Worm (Caenorhabditis elegans) whole organism, L4/young adult: ENCODE data around the gene gcy-31.

Experiments
- W03F9.2 ChIP-seq: fragments of 150-350 bp; optimal IDR thresholded peaks from 2 replicates; lab custom pipeline; 2014; ENCODE audit warnings: missing biosample characterization, missing genetic modification characterization
- dao-5 ChIP-seq: sonication (generic microtip); optimal IDR thresholded peaks from 2 replicates; lab custom pipeline; 2016; ENCODE audit warnings: missing genotype, missing genetic modification characterization, moderate library complexity, missing compliant biosample characterization
- him-1 ChIP-seq: sonication (generic microtip); optimal IDR thresholded peaks from 2 replicates; lab custom pipeline; 2016; ENCODE audit warnings: missing genotype, missing genetic modification reagents, missing genetic modification characterization, missing compliant biosample characterization

Gene gcy-31

DNA sequence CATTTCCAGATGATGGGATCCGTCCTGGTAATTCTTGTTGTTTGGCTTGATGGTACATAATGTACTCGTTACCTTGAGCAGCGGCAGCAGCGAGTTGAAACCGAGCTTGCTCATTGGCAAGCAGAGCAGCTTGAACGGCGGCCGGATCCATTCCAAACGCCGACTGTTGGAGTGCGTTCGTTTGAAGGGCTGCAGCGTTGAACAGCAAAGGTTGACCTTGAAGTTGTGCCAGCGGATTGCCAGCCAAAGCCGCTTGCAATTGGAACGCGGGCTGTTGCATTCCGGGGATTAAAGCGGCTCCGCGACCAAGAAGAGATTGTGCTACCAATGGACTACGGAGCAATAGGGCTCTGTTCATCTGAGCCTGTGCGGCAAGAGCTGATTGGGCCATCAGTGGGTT, 18.9 kb upstream of the gcy-31 start:
- TF ChIP-seq him-1 (no peak), W03F9.2 (no peak), dao-5 (no peak)

DNA sequence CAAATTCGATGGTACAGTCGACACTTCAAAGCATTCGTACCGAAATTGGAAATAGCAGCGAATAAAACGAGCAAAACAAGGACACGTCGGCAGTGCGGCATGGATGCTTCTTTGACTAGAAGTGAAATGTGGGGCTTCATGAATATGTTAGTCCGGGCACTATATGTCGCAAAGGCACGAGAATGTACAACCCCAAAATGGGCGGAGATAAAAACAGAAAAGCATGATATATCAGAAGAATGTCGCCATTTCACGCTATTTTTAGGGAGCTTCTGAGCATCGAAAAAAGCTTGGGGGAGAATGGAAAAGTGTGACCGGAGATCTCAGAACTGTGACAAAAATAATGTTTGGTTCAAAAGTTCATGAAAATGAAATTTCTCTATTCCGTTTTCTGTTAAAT, 16.0 kb upstream of the gcy-31 start, which contains the start of gene T07D1.3:
T07D1.3 (minus strand) TSS at position 101 of the 400 bp plus-strand sequence.
- no peak for TF ChIP-seq W03F9.2
- no peak for TF ChIP-seq dao-5
- no peak for TF ChIP-seq him-1

DNA sequence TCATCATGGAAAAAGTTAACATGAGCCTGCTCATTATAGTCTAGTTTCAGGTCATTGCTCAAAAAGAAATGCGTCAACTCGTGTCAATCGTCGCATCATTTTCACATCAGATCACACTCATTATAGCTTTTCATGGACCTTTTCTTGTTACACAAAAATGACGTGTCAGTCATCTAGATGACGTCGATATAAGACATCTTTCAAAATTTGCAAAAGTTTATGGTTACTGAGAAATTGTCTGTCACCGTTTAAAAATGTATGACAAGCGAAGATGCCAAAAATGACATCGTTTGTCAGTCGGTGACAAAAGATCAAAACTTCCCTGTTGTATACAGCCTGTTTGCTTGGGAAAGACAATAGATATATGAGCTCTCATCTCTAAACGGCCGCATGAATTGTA, 13.9 kb upstream of the gcy-31 start:
- TF ChIP-seq W03F9.2 (no peak), him-1 (no peak), dao-5 (no peak)

DNA sequence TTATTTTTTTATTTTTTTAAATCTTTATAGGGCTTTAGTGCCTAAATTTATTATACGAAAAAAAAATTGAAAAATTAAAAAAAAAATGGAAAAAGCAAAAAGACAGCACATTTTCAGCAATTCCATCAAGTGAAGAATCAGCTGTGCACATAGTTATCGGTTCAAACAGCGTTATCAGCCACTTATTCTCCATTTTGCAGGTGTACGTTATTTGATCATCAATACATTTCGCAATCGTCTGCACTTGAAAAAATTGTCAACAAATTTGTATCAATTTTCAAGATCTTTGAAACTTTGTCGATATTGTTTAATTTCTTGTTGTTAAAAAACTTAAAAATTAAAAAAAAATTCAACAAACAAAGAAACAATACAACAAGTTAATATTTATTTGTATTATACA, 12.4 kb upstream of the gcy-31 start:
- TF ChIP-seq him-1 (no peak), W03F9.2 (no peak), dao-5 (no peak)

DNA sequence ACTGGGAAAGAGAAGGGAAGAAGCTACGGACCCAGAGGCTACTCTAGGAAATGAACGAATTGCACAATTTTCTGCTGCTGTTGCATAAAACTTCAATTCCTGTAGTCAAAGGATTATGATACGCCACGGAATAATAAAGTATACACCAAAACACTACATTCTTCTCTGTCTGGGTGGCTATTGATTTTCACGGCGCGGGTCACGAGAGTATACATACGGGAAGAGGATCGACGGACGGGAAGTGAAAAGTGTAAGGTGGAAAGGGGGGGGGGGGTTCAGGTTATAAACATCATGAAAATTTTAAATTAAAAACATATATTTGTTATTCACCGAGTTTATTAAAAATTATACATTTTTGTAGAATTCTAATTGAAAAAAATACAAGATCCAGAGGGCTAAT, 12.0 kb upstream of the gcy-31 start:
- TF ChIP-seq W03F9.2: no peak
- no peak for TF ChIP-seq dao-5
- TF ChIP-seq him-1: no peak

DNA sequence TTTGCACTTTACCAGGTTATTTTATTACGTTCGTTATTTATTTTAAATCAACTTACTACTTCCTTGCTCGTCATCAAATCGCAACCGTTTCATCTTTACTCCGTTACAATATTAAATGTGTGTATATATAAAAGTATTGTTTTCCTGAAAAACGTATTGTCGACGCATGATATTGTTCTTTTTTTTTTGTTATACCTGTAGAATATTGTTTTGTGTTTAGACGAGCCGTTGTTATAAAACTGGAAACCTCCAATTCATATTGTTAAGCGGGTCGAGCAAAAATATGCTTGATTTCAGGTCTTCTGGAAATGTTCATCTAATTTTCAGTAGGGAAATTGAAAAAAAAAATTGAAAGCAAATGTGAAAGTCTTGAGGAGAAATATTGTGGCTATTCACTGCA, 11.6 kb upstream of the gcy-31 start, which contains the start of gene gid-2:
gid-2 (minus strand) TSS at position 101 of the 400 bp plus-strand sequence.
- TF ChIP-seq dao-5: no peak
- TF ChIP-seq him-1: no peak
- TF ChIP-seq W03F9.2: no peak

DNA sequence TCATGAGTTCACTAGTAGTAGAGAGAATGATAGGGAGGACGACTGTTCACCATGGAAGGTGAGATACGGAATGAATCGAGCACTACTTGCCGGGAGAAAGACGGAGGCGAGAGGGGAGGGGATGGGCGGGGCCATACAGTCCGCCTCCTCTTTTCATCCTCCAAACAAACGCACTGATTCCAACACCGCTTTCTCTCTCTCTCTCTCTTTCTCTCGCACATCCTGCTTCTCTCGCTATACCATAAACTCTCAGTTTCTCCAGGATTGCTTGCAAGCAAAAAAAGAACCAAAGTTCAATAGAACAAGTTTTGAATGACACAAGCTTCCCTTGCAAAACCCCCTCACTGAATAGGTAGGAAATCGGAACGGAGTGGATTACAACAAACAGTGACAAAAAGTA, 8.0 kb upstream of the gcy-31 start:
- TF ChIP-seq dao-5 (no peak), W03F9.2 (no peak)

DNA sequence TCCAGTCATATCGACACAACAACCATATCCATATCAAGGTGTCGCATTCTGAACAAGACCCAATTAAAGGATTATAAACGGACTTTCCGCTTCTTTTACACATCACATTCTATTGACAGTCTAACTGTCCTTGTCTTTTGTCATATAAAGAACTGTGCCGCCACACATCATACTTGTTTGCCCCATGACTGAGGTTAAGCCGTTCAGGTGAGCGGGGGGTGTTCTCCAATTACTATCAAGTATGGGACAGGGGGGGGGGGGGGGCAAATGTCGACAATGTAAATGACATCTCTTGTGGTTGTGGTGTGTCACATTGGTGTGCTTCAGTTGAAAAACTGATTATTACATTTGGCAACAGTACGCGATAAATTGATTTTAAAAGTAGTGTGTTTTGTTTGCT, 6.5 kb upstream of the gcy-31 start:
- TF ChIP-seq W03F9.2 (no peak), him-1 (no peak), dao-5 (no peak)

DNA sequence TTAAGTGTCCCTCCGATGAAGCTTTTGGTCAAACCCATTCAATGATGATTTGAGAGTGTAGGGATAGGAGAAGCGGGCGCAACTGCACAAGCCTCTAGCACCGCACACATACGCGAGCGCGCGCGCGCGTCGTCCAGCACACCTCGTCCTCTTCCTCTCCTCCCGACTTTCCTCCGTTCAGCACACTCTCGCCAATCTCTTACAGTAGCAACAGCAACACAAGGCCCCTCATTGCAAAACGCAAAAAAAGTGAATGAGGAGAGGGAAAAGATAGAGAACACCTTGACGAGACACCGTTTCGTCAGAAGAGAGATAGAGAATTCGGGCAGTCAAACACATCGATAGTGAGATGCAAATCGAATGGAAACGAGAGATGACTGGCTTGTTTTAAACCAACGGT, 5.2 kb upstream of the gcy-31 start:
- no peak for TF ChIP-seq dao-5
- TF ChIP-seq W03F9.2: no peak
- no peak for TF ChIP-seq him-1

DNA sequence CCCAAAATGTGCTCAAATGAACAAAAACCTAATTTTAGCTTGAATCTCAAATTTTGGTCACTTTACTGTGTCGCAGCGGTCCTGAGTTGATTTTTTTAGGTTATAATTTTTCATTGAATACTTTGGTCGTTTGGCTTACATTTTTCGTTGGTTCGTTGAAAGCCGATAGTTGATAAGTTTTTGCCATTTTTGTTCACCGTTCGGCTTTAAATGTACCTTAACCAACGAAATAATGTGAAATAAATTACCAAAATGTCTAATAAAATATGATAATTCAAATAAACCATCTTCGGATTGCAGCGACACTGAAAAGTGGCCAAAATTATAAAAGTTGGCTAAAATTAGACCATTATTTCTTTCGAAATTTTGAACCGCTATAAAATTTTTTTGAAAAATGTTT, 3.0 kb upstream of the gcy-31 start:
- no peak for TF ChIP-seq W03F9.2
- TF ChIP-seq dao-5: no peak
- no peak for TF ChIP-seq him-1

DNA sequence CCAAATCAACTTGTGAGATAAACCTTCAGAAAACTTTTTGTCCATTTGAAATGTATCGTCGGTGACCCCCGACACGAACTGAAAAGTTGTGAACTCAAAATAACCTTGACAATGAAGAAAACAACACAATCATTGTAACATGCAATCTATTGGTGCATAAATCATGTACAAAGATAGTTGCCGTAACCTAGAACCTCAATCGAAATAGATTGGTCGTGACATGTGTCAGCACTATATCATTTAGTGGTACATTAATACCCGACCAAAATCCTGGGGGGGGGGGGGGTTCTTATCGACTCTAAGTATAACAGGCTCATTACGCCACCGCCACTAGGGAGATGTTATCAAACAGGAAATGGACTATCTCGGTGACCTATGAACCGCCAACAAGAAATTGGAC, 372 bp downstream of the gcy-31 start:
- TF ChIP-seq dao-5: no peak
- no peak for TF ChIP-seq him-1
- no peak for TF ChIP-seq W03F9.2

DNA sequence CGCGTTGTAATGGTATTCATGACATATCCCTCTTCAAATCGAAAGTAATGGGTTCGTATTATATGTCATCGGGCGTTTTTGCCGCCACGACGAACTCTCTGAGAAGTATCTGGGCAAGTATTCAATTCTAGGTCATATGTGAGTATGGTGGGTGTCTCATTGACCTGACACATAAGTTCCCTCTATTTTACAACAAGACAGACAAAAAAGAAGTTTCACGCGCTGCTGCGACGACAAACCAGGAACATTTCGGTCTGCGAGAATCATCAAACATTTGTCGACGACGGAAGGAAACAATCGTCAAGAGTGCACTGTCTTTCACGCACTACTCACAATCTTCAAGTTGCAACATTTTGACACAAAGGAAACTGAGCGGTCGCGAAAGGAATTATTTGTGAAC, 2.0 kb downstream of the gcy-31 start:
- TF ChIP-seq dao-5 (no peak), him-1 (no peak), W03F9.2 (no peak)

DNA sequence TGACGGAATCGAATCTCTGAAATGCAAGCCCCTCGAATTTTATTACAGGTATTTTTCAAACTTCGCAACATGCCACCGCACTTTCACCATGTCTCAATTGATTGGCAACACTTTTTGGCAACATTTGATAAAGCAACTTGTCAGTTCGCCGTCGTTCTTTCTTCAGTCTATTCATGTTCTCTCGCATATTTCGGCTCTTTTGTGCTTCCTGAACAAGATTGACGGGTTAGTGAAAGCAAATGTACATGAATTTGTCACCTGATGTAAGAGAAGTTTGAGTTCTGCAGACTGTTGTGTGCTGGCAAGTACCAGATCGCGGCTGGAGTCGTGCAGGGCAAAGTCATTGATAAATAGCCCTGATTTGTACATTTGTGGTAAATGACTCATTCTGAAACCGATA, 5.2 kb downstream of the gcy-31 start:
- TF ChIP-seq W03F9.2 (no peak), him-1 (no peak), dao-5 (no peak)

DNA sequence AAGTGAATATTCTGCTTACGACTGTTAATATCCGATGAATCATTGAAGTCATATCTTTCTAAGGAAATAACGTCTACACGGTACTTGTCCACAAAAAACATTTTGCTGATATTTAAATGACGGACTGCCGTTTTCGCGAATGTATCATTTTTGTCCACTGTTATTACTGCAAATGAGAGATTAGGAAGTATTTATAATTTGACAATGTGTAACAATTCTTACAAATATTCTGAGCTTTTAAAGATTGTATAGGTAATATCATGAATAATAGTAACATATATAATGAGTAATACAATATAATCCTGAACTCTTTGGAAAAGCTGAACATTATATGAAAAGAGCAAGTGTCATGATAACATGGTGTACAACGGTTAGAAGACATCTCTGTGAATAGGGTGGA, 7.5 kb downstream of the gcy-31 start, which contains the start of gene glr-7:
glr-7 (minus strand) TSS at position 101 of the 400 bp plus-strand sequence.
- TF ChIP-seq dao-5 (no peak), W03F9.2 (no peak), him-1 (no peak)

DNA sequence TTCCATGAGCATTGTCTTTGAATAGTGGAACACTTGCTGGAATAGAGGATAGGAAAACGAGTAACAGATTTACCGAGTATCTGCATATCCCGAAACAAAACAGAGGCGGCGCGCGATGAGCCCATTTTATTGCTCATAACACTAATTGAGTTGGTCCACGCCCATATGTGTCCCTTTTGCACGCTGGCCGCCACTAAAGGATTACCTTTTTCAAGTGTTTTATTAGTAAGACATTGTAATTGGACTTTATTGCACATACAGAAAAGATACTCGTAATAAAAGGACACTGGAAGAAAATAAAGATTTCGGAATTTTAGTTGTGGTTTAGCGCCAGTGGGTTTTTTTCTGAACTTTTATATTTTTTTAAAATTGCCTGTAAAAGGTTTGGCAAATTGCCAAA, 14.0 kb downstream of the gcy-31 start, which contains the start of gene hlh-15:
hlh-15 (minus strand) TSS at position 101 of the 400 bp plus-strand sequence.
- TF ChIP-seq him-1 (no peak), W03F9.2 (no peak), dao-5 (no peak)

DNA sequence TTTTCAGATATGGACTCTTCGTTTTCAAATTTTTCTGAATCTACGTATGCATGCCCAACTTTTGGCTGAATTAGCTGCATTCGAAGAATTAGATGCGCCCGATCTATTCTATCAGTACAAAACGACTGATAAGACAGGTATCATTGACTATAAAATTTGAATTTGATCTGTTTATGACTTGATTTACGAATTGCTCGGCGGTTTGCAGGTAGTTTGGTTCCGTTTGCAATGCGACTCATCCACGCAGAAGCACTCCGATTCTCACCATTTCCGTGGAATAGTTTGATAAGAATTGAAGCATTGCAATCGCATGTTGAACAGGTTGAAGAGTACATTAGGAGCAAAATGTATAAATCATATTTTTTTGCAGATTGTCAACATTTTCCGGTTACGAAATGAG, 16.3 kb downstream of the gcy-31 start:
- no peak for TF ChIP-seq W03F9.2
- TF ChIP-seq him-1: no peak
- no peak for TF ChIP-seq dao-5

DNA sequence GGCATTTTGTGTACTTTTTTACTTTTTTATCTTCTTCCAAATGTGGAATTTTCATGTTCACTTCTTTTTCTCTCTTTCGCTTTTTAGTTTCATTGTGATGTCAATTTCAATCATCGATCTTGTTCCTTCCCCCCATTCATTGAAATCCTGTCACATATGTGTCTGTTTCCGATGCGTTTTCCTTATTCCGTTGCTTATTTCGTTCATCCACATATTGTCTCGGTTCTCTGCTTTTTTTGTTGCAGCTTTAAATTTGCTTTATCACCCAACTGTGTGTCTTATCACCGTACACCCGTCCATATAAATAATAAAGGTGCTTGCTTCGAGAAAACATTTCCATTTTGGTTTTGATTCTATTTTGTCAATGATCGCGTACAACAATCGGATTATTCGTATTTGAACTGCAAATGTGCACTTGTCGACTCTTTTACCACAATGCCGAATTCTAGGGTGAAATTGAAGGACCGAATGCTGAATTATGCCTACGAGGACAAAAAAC, 18.0 kb downstream of the gcy-31 start, which contains the start of the genes C43H6.12 and trpp-12:
C43H6.12 (plus strand) TSS at position 365 of the 499 bp plus-strand sequence.
trpp-12 (plus strand) TSS at position 449 of the 499 bp plus-strand sequence.
- TF ChIP-seq dao-5 (no peak), W03F9.2 (no peak), him-1 (no peak)
